Worm (Caenorhabditis elegans): ENCODE data around the gene sre-28.

ce11 chrV:9962394-9962793 lies 18.2 kb downstream of the sre-28 start, which contains the start of gene madf-4:
- TF ChIP-seq T23F11.4 (GFP tag; optimal IDR thresholded peaks at IDR 0.05) (no peak), hlh-30 (tag; optimal IDR thresholded peaks at IDR 0.05; ENCODE audit: insufficient read depth) (no peak)
